Fruit fly (Drosophila melanogaster) whole organism, wandering third instar larva: ENCODE measurements around the gene ver.

Experiments used
- Abd-B ChIP-seq: fragments of >200 bp; optimal IDR thresholded peaks from 2 replicates; lab custom pipeline; 2017; ENCODE audit warnings: missing biosample characterization, missing genetic modification characterization
- CG32264 ChIP-seq: fragments of 200-800 bp; sonication (Bioruptor generic); optimal IDR thresholded peaks from 2 replicates; lab custom pipeline; 2016; ENCODE audit warnings: missing biosample characterization, missing genetic modification characterization
- CG9705 ChIP-seq: fragments of 200-800 bp; sonication (Bioruptor generic); optimal IDR thresholded peaks from 2 replicates; lab custom pipeline; 2018; ENCODE audit warnings: missing biosample characterization, mild to moderate bottlenecking, missing genetic modification characterization
- CrebA ChIP-seq: fragments of 200-800 bp; sonication (Bioruptor generic); optimal IDR thresholded peaks from 2 replicates; lab custom pipeline; 2016; ENCODE audit warnings: missing biosample characterization, mild to moderate bottlenecking, missing genetic modification characterization, borderline replicate concordance
- Dfd ChIP-seq: fragments of >200 bp; optimal IDR thresholded peaks from 2 replicates; lab custom pipeline; 2017; ENCODE audit warnings: missing biosample characterization, missing genetic modification characterization
- Dif ChIP-seq: fragments of 200-275, 200-300 bp; sonication (Bioruptor generic); optimal IDR thresholded peaks from 2 replicates; lab custom pipeline; 2018; ENCODE audit warnings: missing biosample characterization, missing genetic modification characterization; ENCODE audit not compliant: partially characterized antibody
- GATAd ChIP-seq: sonication (Bioruptor generic); optimal IDR thresholded peaks from 2 replicates; lab custom pipeline; 2016; ENCODE audit warnings: missing biosample characterization, missing genetic modification characterization
- HLH106 ChIP-seq: fragments of 200-800 bp; optimal IDR thresholded peaks from 3 replicates; lab custom pipeline; 2019; ENCODE audit warnings: missing biosample characterization, mild to moderate bottlenecking, missing genetic modification characterization, moderate library complexity
- Hnf4 ChIP-seq: fragments of 200-800 bp; sonication (Bioruptor generic); optimal IDR thresholded peaks from 2 replicates; lab custom pipeline; 2016; ENCODE audit warnings: missing biosample characterization, mild to moderate bottlenecking, missing genetic modification characterization
- Hr78 ChIP-seq: fragments of >200 bp; optimal IDR thresholded peaks from 2 replicates; lab custom pipeline; 2017; ENCODE audit warnings: missing biosample characterization, missing genetic modification characterization
- Hr83 ChIP-seq: fragments of 200-300 bp; sonication (Bioruptor generic); optimal IDR thresholded peaks from 2 replicates; lab custom pipeline; 2016; ENCODE audit warnings: missing biosample characterization, mild to moderate bottlenecking, missing genetic modification characterization, moderate library complexity; ENCODE audit not compliant: poor library complexity, severe bottlenecking
- Jra ChIP-seq: sonication (Bioruptor generic); optimal IDR thresholded peaks from 2 replicates; lab custom pipeline; 2016; ENCODE audit warnings: missing biosample characterization, missing genetic modification characterization
- Mio ChIP-seq: sonication (Bioruptor generic); optimal IDR thresholded peaks from 2 replicates; lab custom pipeline; 2016; ENCODE audit warnings: missing biosample characterization, missing genetic modification characterization
- Myc ChIP-seq: fragments of >200 bp; optimal IDR thresholded peaks from 2 replicates; lab custom pipeline; 2017
- N ChIP-seq: fragments of >200 bp; optimal IDR thresholded peaks from 2 replicates; lab custom pipeline; 2018; ENCODE audit warnings: missing biosample characterization, missing external identifiers, missing genetic modification characterization
- OdsH ChIP-seq: fragments of 200-800 bp; sonication (Bioruptor generic); optimal IDR thresholded peaks from 2 replicates; lab custom pipeline; 2016; ENCODE audit warnings: missing biosample characterization, mild to moderate bottlenecking, missing genetic modification characterization
- Rel ChIP-seq, 2 experiments: fragments of 200-800 bp; sonication (Bioruptor generic) in 1 of 2; optimal IDR thresholded peaks; 2 replicates in 1 of 2; 3 replicates in 1 of 2; lab custom pipeline; 2016 to 2019; ENCODE audit warnings: mild to moderate bottlenecking in 2 of 2, missing biosample characterization in 2 of 2, missing genetic modification characterization in 2 of 2, moderate library complexity in 1 of 2
- Sp1 ChIP-seq: fragments of 200-800 bp; sonication (Bioruptor generic); optimal IDR thresholded peaks from 3 replicates; lab custom pipeline; 2019; ENCODE audit warnings: missing biosample characterization, mild to moderate bottlenecking, missing genetic modification characterization, moderate library complexity
- Vsx2 ChIP-seq: fragments of 200-300, 225-300 bp; sonication (Bioruptor generic); optimal IDR thresholded peaks from 2 replicates; lab custom pipeline; 2018; ENCODE audit warnings: missing biosample characterization, missing genetic modification characterization; ENCODE audit not compliant: partially characterized antibody
- brk ChIP-seq: fragments of 200-800 bp; sonication (Bioruptor generic); optimal IDR thresholded peaks from 2 replicates; lab custom pipeline; 2016; ENCODE audit warnings: missing biosample characterization, mild to moderate bottlenecking, missing genetic modification characterization
- dl ChIP-seq, 2 experiments: fragments of 175-275, 200-275 bp in 1 of 2; fragments of 200-275 bp in 1 of 2; sonication (Bioruptor generic); optimal IDR thresholded peaks; lab custom pipeline; 2018; ENCODE audit warnings: mild to moderate bottlenecking in 2 of 2, missing biosample characterization in 2 of 2, missing genetic modification characterization in 2 of 2, moderate library complexity in 2 of 2; ENCODE audit not compliant: partially characterized antibody in 2 of 2, insufficient read depth in 1 of 2
- dmrt93B ChIP-seq: fragments of 200-800 bp; sonication (Bioruptor generic); optimal IDR thresholded peaks from 2 replicates; lab custom pipeline; 2018; ENCODE audit warnings: missing biosample characterization, mild to moderate bottlenecking, missing genetic modification characterization
- dsf ChIP-seq: sonication (Bioruptor generic); optimal IDR thresholded peaks from 2 replicates; lab custom pipeline; 2016; ENCODE audit warnings: missing biosample characterization, missing genetic modification characterization, borderline replicate concordance
- ey ChIP-seq: fragments of 200-800 bp; sonication (Bioruptor generic); optimal IDR thresholded peaks from 2 replicates; lab custom pipeline; 2016; ENCODE audit warnings: missing biosample characterization, missing genetic modification characterization
- foxo ChIP-seq, 2 experiments: fragments of 200-800 bp; sonication (Bioruptor generic); optimal IDR thresholded peaks; 2 replicates in 1 of 2; 3 replicates in 1 of 2; lab custom pipeline; 2016 to 2017; ENCODE audit warnings: missing biosample characterization in 2 of 2, missing genetic modification characterization in 2 of 2
- fru ChIP-seq: fragments of 200-800 bp; sonication (Bioruptor generic); optimal IDR thresholded peaks from 3 replicates; lab custom pipeline; 2016; ENCODE audit warnings: missing biosample characterization, mild to moderate bottlenecking, missing genetic modification characterization
- h ChIP-seq: fragments of 200-800 bp; sonication (Bioruptor generic); optimal IDR thresholded peaks from 3 replicates; lab custom pipeline; 2016; ENCODE audit warnings: missing biosample characterization, mild to moderate bottlenecking, missing genetic modification characterization
- lola ChIP-seq: fragments of >200 bp; optimal IDR thresholded peaks from 2 replicates; lab custom pipeline; 2017; ENCODE audit warnings: missing biosample characterization, missing genetic modification characterization
- pan ChIP-seq: fragments of >200 bp; optimal IDR thresholded peaks from 2 replicates; lab custom pipeline; 2017
- psq ChIP-seq: fragments of 200-800 bp; sonication (Bioruptor generic); optimal IDR thresholded peaks from 3 replicates; lab custom pipeline; 2017; ENCODE audit warnings: missing biosample characterization, mild to moderate bottlenecking, missing genetic modification characterization, moderate library complexity
- rgr ChIP-seq: fragments of 200-800 bp; sonication (Bioruptor generic); optimal IDR thresholded peaks from 3 replicates; lab custom pipeline; 2016; ENCODE audit warnings: missing biosample characterization, mild to moderate bottlenecking, missing genetic modification characterization
- sage ChIP-seq: fragments of 200-800 bp; sonication (Bioruptor generic); optimal IDR thresholded peaks from 2 replicates; lab custom pipeline; 2016; ENCODE audit warnings: missing biosample characterization, mild to moderate bottlenecking, missing genetic modification characterization
- sv ChIP-seq: fragments of 200-800 bp; sonication (Bioruptor generic); optimal IDR thresholded peaks from 3 replicates; lab custom pipeline; 2016; ENCODE audit warnings: missing biosample characterization, missing genetic modification characterization
- tai ChIP-seq: sonication (Bioruptor generic); optimal IDR thresholded peaks from 2 replicates; lab custom pipeline; 2016; ENCODE audit warnings: missing biosample characterization, missing genetic modification characterization
- usp ChIP-seq: fragments of >200 bp; optimal IDR thresholded peaks from 2 replicates; lab custom pipeline; 2017; ENCODE audit warnings: missing biosample characterization, missing genetic modification characterization
- woc ChIP-seq: sonication (Bioruptor generic); optimal IDR thresholded peaks from 2 replicates; lab custom pipeline; 2016; ENCODE audit warnings: missing biosample characterization, mild to moderate bottlenecking, missing genetic modification characterization

Gene ver

DNA sequence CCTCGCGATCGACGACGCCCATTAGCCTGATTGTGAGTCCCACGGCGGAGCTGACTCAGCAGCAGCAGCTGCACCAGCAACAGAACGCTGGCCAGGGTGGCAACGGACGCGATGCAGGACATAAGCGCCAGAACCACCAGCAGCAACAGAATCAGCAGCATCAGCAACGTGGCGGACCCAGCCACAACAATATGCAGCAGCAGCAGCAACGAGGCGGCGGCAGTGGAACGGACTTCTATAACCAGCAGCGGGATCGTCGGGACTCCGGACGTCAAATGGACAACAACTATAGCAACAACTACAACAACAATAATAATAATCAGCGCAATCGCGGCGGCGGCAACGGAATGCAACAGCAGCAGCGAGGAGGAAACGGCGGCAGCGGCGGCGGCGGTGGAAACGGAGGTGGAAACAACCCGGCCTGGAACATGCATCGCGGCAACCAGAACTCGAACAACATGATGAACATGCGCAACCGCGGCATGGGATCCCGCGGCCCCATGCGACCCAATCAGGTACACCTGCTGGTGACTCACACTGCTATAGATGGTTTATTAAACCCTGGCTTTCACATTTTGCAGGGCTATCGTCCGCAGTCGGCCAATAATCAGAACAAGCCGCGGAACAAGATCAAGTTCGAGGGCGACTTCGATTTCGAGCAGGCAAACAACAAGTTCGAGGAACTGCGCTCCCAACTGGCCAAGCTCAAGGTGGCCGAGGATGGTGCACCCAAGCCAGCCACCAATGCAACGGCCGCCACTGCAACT lies 6.2 kb upstream of the ver start:
- no peak for TF ChIP-seq lola (GFP tag; lab: Kevin White, UChicago)
- TF ChIP-seq Jra (GFP tag; lab: Kevin White, UChicago): no peak
- TF ChIP-seq Mio (GFP tag; lab: Kevin White, UChicago): no peak
- TF ChIP-seq Dfd (GFP tag; lab: Kevin White, UChicago): peak; percentile 92
- no peak for TF ChIP-seq Dif

DNA sequence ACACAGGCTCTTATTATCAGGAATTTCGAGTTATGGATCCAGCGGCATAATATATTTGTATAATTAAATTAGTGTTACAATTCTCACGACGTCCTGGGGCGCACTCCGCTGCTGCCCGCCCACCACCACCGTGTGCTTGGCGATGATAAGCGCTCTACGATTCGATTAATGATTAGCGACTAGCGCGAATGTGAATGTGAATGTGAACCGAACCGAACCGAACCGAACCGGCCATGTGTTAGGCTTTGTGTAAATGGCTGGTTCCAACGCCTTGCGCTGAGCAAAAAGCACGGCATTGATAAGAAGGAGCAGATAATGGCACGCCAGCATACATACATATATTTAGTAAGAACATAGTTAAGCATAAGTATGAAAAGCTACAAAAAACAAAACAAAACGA lies 4.5 kb upstream of the ver start:
- TF ChIP-seq dsf (GFP tag; lab: Kevin White, UChicago) (no peak), Dif (peak; percentile 8), Hr78 (GFP tag; lab: Kevin White, UChicago) (no peak), Sp1 (GFP tag; lab: Kevin White, UChicago) (no peak), dl (GFP tag; optimal IDR thresholded peaks at IDR 0.05; lab: Kevin White, UChicago; ENCODE audit: insufficient read depth in 1 of 2, partially characterized antibody in 2 of 2) (no peak), Rel (GFP tag; optimal IDR thresholded peaks at IDR 0.05; lab: Kevin White, UChicago) (no peak), Rel (tag; optimal IDR thresholded peaks at IDR 0.05; lab: Kevin White, UChicago) (peak; percentile 38), h (peak; percentile 25), Mio (GFP tag; lab: Kevin White, UChicago) (no peak)
- TF ChIP-seq, all 38 proteins: peak for 3

DNA sequence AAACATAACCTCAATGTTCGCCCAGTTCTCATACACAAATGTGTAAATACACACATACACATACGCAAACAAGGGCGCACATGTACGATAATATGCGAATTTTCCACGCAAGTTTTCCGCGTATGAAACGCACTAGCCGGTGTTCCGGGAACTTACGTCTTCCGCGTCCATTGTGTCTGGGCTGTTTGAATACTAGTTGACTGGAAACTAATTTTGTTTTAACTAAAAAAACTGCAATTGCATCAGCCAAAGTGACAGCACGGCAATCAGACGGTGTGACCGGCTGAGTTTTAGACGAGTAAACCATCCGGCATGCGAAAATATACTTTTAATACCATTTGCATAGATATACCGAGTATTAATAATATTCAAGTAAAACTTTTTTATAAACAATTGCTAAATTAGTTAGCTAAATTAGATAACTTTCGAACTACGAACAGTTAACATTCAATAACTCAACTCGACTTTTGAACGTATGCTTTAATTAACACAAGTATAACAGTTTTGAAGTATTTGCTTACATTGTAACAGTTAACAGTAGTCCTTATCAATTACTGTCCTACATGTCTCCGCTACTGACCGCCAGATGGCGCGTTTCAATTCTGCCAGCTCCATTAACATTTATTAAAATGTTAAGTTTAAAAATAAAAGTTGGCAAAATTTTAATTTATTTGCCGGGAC lies 2.8 kb downstream of the ver start, which contains the start of gene eIF2beta:
Gene eIF2beta (minus strand): TSS at position 299 of the 681 bp plus-strand sequence.
- TF ChIP-seq fru (GFP tag; lab: Kevin White, UChicago): peak; percentile 52
- TF ChIP-seq Hnf4: peak; percentile 20
- no peak for TF ChIP-seq rgr (GFP tag; lab: Kevin White, UChicago)
- no peak for TF ChIP-seq tai (GFP tag; lab: Kevin White, UChicago)
- no peak for TF ChIP-seq Hr78 (GFP tag; lab: Kevin White, UChicago)
- TF ChIP-seq sage: peak; percentile 55
- TF ChIP-seq sv: peak; percentile 34
- TF ChIP-seq h: peak; percentile 23
- peak; percentile 4 for TF ChIP-seq Sp1 (GFP tag; lab: Kevin White, UChicago)
- TF ChIP-seq brk: no peak
- peak; percentile 1 for TF ChIP-seq Myc (lab: Kevin White, UChicago)
- TF ChIP-seq woc (GFP tag; lab: Kevin White, UChicago): peak; percentile 27
- no peak for TF ChIP-seq dl (GFP tag; optimal IDR thresholded peaks at IDR 0.05; lab: Kevin White, UChicago; ENCODE audit: insufficient read depth in 1 of 2, partially characterized antibody in 2 of 2)

DNA sequence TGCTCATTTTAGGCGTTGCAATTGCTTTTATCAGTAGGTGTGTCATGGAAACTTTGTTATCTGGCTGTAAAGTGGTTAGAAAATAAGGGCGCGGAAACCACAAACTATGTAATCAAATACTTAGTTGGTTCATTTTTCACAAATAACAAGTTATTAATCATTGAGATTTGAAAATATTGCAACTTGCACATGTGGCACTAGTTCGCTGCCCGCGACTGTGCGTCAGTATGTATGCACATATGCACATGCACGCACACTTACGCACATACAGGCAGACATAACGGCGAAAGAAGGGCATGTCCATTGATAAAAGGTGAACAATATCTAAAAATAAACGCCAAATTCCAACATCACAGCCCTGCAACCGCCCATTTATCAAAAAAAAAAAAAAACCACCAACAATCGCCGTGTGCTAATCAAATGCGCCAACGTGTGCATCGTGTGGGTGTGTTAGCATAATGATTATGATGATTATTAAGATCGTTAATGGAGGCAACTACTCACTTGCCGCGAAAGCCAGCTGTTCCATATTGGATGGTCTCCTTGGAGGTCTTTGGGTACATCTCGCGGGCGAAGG lies 5.7 kb downstream of the ver start:
- TF ChIP-seq h (peak; percentile 44), Mio (GFP tag; lab: Kevin White, UChicago) (no peak), GATAd (no peak), Abd-B (no peak), brk (no peak), pan (lab: Kevin White, UChicago) (no peak), Hnf4 (peak; percentile 64), Rel (GFP tag; optimal IDR thresholded peaks at IDR 0.05; lab: Kevin White, UChicago) (no peak), Rel (tag; optimal IDR thresholded peaks at IDR 0.05; lab: Kevin White, UChicago) (no peak), fru (GFP tag; lab: Kevin White, UChicago) (peak; percentile 61), sv (no peak), tai (GFP tag; lab: Kevin White, UChicago) (no peak), foxo (GFP tag; optimal IDR thresholded peaks at IDR 0.05; lab: Kevin White, UChicago) (peak in 1 of 2 experiments; percentile 77), dmrt93B (GFP tag; lab: Kevin White, UChicago) (no peak), woc (GFP tag; lab: Kevin White, UChicago) (peak; percentile 39), Dfd (GFP tag; lab: Kevin White, UChicago) (no peak), dsf (GFP tag; lab: Kevin White, UChicago) (no peak), Jra (GFP tag; lab: Kevin White, UChicago) (peak; percentile 68), N (no peak), CG32264 (GFP tag; lab: Kevin White, UChicago) (peak; percentile 27), psq (GFP tag; lab: Kevin White, UChicago) (peak; percentile 22), HLH106 (tag; lab: Kevin White, UChicago) (peak; percentile 41), OdsH (GFP tag; lab: Kevin White, UChicago) (peak; percentile 55), Vsx2 (GFP tag; lab: Kevin White, UChicago) (no peak), lola (GFP tag; lab: Kevin White, UChicago) (no peak), Hr83 (GFP tag; lab: Kevin White, UChicago) (peak; percentile 9), Myc (lab: Kevin White, UChicago) (no peak), Hr78 (GFP tag; lab: Kevin White, UChicago) (no peak), CrebA (no peak), usp (GFP tag; lab: Kevin White, UChicago) (no peak), CG9705 (GFP tag; lab: Kevin White, UChicago) (no peak), Sp1 (GFP tag; lab: Kevin White, UChicago) (peak; percentile 47), ey (GFP tag; lab: Kevin White, UChicago) (peak; percentile 54), Dif (no peak), rgr (GFP tag; lab: Kevin White, UChicago) (peak; percentile 63)
